Fruit fly (Drosophila melanogaster) whole organism, embryonic: ENCODE results near the gene Gr93a.
A peak's percentile ranks its signal among the peaks of the same experiment; 100 is the strongest.

Source experiments
- CG13287 ChIP-seq: fragments of 200-800 bp; sonication (Bioruptor generic); IDR thresholded peaks from 2 replicates; pipeline ENCODE4 v1.3.6; 2022; ENCODE audit warnings: missing biosample characterization, missing genetic modification characterization; ENCODE audit not compliant: partially characterized antibody
- CG17359 ChIP-seq: fragments of 200-800 bp; sonication (Bioruptor generic); optimal IDR thresholded peaks from 3 replicates; lab custom pipeline; 2018; ENCODE audit warnings: missing biosample characterization, mild to moderate bottlenecking, missing genetic modification characterization, moderate library complexity
- CG17612 ChIP-seq: fragments of 200-800 bp; sonication (Bioruptor generic); IDR thresholded peaks from 2 replicates; pipeline ENCODE4 v1.3.6; 2022; ENCODE audit warnings: missing biosample characterization, missing genetic modification characterization
- Gug ChIP-seq: fragments of 200-800 bp; sonication (Bioruptor generic); IDR thresholded peaks from 4 replicates; pipeline ENCODE4 v1.3.6; 2022; ENCODE audit warnings: missing biosample characterization, missing genetic modification characterization
- HmgD ChIP-seq: fragments of 200-800 bp; sonication (Bioruptor generic); optimal IDR thresholded peaks from 3 replicates; lab custom pipeline; 2016; ENCODE audit warnings: missing biosample characterization, missing genetic modification characterization
- Sox102F ChIP-seq: fragments of 200-800 bp; sonication (Bioruptor generic); optimal IDR thresholded peaks from 2 replicates; lab custom pipeline; 2018; ENCODE audit warnings: missing biosample characterization, mild to moderate bottlenecking, missing genetic modification characterization, moderate library complexity

DNA sequence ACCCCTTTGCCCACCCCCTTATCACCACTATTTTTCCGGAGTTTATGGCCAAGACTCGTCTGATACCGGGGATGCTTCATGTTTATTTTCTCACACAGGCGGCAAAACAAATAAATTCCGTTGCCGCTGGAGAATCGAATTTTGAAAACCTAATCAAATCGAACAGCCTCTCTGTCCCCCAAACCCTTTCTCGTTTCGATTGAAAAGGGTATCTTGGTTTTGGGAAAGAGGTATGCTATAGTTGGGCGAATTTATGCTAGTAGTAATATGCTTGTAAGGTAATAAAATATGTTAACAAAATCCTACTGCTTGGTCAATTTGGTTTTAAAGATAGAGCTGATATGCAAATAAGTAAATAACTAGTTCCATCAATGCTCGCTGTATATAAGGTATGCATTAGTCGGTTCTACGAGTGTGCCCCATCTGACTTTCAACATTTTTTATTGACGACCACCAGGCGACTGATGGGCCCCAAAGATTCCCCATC is 4.2 kb upstream of the Gr93a start:
- TF ChIP-seq CG17359 (tag; lab: Kevin White, UChicago): peak; percentile 65
- TF ChIP-seq CG13287 (GFP tag; lab: Robert Waterston, UW): no peak
- TF ChIP-seq HmgD (GFP tag; lab: Kevin White, UChicago): no peak
- TF ChIP-seq Sox102F: peak; percentile 77
- no peak for TF ChIP-seq CG17612
- peak; percentile 62; the same call in 3 of the 4 replicates for TF ChIP-seq Gug (GFP tag; lab: Robert Waterston, UW)
